Fruit fly (Drosophila melanogaster): ENCODE measurements around the gene CG42747.

- TF ChIP-seq h (optimal IDR thresholded peaks at IDR 0.05) (no peak), Myc (optimal IDR thresholded peaks at IDR 0.05) (no peak), psq (optimal IDR thresholded peaks at IDR 0.05) (no peak)
Measured at dm6 chr3L:6366629-6367028, 33.8 kb upstream of the CG42747 start.
